Worm (Caenorhabditis elegans): ENCODE results near the gene cit-1.1.

DNA sequence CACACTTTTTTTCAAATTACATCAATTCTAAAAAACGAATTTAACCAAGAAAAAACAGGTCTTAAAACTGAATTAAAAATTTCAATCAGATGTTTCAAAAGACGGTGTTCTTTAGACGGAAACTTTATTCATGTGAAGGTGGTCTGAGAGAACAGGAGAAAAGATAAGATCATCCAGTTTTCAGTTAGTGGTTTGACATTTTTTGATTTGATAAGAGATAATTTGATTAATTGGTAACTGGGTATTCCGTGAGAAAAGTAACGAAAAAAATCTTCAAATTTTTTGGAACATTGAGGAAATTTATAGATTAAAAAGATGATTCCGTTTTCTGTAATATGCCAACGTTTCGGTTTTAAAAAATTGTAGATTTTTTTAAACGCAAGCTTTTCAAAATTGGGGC lies 26.9 kb upstream of the cit-1.1 start:
- TF ChIP-seq nhr-90 (tag; optimal IDR thresholded peaks at IDR 0.05) (no peak), atf-7 (tag; optimal IDR thresholded peaks at IDR 0.05) (no peak), T07F8.4 (tag; optimal IDR thresholded peaks at IDR 0.05) (no peak), tbp1 (GFP tag; optimal IDR thresholded peaks at IDR 0.05) (no peak), chd-7 (tag; optimal IDR thresholded peaks at IDR 0.05) (no peak), F33H1.4 (GFP tag; IDR thresholded peaks at IDR 0.05) (no peak), egl-44 (GFP tag; IDR thresholded peaks at IDR 0.05) (no peak), snpc-4 (GFP tag; optimal IDR thresholded peaks at IDR 0.05) (no peak), snpc-4 (tag; optimal IDR thresholded peaks at IDR 0.05) (no peak), nfya-1 (tag; optimal IDR thresholded peaks at IDR 0.05; ENCODE audit: borderline replicate concordance, insufficient read depth) (no peak), unc-130 (GFP tag; optimal IDR thresholded peaks at IDR 0.05) (no peak), lsy-27 (tag; optimal IDR thresholded peaks at IDR 0.05; ENCODE audit: borderline replicate concordance, insufficient read depth) (no peak), Y56A3A.18 (GFP tag; IDR thresholded peaks at IDR 0.05) (no peak), die-1 (tag; optimal IDR thresholded peaks at IDR 0.05) (no peak)
